Fruit fly (Drosophila melanogaster) whole organism, embryonic: ENCODE measurements around the gene Tim17a2.
A peak's percentile ranks its signal among the peaks of the same experiment; 100 is the strongest.

Source experiments
- BEAF-32 ChIP-seq: fragments of 200-800 bp; sonication (Bioruptor generic); optimal IDR thresholded peaks from 3 replicates; lab custom pipeline; 2017; ENCODE audit warnings: missing biosample characterization, missing genetic modification characterization, mild to moderate bottlenecking, moderate library complexity, missing genetic modification reagents
- CG12071 ChIP-seq: fragments of 200-800 bp; sonication (Bioruptor generic); optimal IDR thresholded peaks from 3 replicates; lab custom pipeline; 2018; ENCODE audit warnings: missing biosample characterization, mild to moderate bottlenecking, missing genetic modification characterization
- CG14050 ChIP-seq: fragments of 200-800 bp; sonication (Bioruptor generic); IDR thresholded peaks from 3 replicates; pipeline ENCODE4 v1.3.6; 2022; ENCODE audit warnings: missing biosample characterization, missing genetic modification characterization
- CG15479 ChIP-seq: fragments of 200-800 bp; sonication (Bioruptor generic); optimal IDR thresholded peaks from 3 replicates; lab custom pipeline; 2019; ENCODE audit warnings: missing biosample characterization, mild to moderate bottlenecking, missing genetic modification characterization, moderate library complexity
- CG15514 ChIP-seq: fragments of 200-800 bp; sonication (Bioruptor generic); optimal IDR thresholded peaks from 3 replicates; lab custom pipeline; 2017; ENCODE audit warnings: missing biosample characterization, missing genetic modification characterization, mild to moderate bottlenecking, moderate library complexity, missing genetic modification reagents
- CG15696 ChIP-seq: fragments of 200-800 bp; sonication (Bioruptor generic); optimal IDR thresholded peaks from 2 replicates; lab custom pipeline; 2019; ENCODE audit warnings: missing biosample characterization, mild to moderate bottlenecking, missing genetic modification characterization, moderate library complexity
- CG1647 ChIP-seq: fragments of 200-800 bp; sonication (Bioruptor generic); optimal IDR thresholded peaks from 3 replicates; lab custom pipeline; 2016; ENCODE audit warnings: missing biosample characterization, missing genetic modification characterization
- CG16813 ChIP-seq: fragments of 200-800 bp; sonication (Bioruptor generic); IDR thresholded peaks from 3 replicates; pipeline ENCODE4 v1.3.6; 2022; ENCODE audit warnings: missing biosample characterization, missing genetic modification characterization; ENCODE audit not compliant: partially characterized antibody
- CG2116 ChIP-seq: fragments of 200-800 bp; sonication (Bioruptor generic); optimal IDR thresholded peaks from 3 replicates; lab custom pipeline; 2018; ENCODE audit warnings: missing biosample characterization, mild to moderate bottlenecking, missing genetic modification characterization
- CG31224 ChIP-seq: fragments of 200-800 bp; sonication (Bioruptor generic); IDR thresholded peaks from 2 replicates; pipeline ENCODE4 v1.3.6; 2022; ENCODE audit warnings: missing biosample characterization, missing genetic modification characterization
- CG3407 ChIP-seq: fragments of 200-800 bp; sonication (Bioruptor generic); optimal IDR thresholded peaks from 2 replicates; lab custom pipeline; 2018; ENCODE audit warnings: missing biosample characterization, mild to moderate bottlenecking, missing genetic modification characterization
- CG3726 ChIP-seq: fragments of 200-800 bp; sonication (Bioruptor generic); IDR thresholded peaks from 3 replicates; pipeline ENCODE4, ENCODE4 v1.3.6; 2022; ENCODE audit warnings: missing biosample characterization, missing genetic modification characterization
- CG4328 ChIP-seq: fragments of 200-800 bp; sonication (Bioruptor generic); optimal IDR thresholded peaks from 3 replicates; lab custom pipeline; 2017; ENCODE audit warnings: missing biosample characterization, missing genetic modification reagents, missing genetic modification characterization
- CG5245 ChIP-seq: fragments of 200-800 bp; sonication (Bioruptor generic); optimal IDR thresholded peaks from 3 replicates; lab custom pipeline; 2016; ENCODE audit warnings: missing biosample characterization, missing genetic modification characterization
- CG5953 ChIP-seq: fragments of 200-800 bp; sonication (Bioruptor generic); IDR thresholded peaks from 2 replicates; pipeline ENCODE4 v1.3.6; 2022; ENCODE audit warnings: missing biosample characterization, missing genetic modification characterization
- CG6683 ChIP-seq: fragments of 200-800 bp; sonication (Bioruptor generic); optimal IDR thresholded peaks from 2 replicates; lab custom pipeline; 2017; ENCODE audit warnings: missing biosample characterization, mild to moderate bottlenecking, missing genetic modification characterization, missing genetic modification reagents
- CG6689 ChIP-seq: fragments of 200-800 bp; sonication (Bioruptor generic); IDR thresholded peaks from 2 replicates; pipeline ENCODE4 v1.3.6; 2022; ENCODE audit warnings: missing biosample characterization, missing genetic modification characterization
- CG8765 ChIP-seq: fragments of 200-800 bp; sonication (Bioruptor generic); IDR thresholded peaks from 2 replicates; pipeline ENCODE4 v1.3.6; 2022; ENCODE audit warnings: missing biosample characterization, missing genetic modification characterization
- CG9609 ChIP-seq: fragments of 200-800 bp; sonication (Bioruptor generic); optimal IDR thresholded peaks from 3 replicates; lab custom pipeline; 2016; ENCODE audit warnings: missing biosample characterization, missing genetic modification characterization
- CG9817 ChIP-seq: fragments of 200-800 bp; sonication (Bioruptor generic); optimal IDR thresholded peaks from 2 replicates; lab custom pipeline; 2018; ENCODE audit warnings: missing biosample characterization, mild to moderate bottlenecking, missing genetic modification characterization, moderate library complexity
- CoRest ChIP-seq: fragments of 200-800 bp; sonication (Bioruptor generic); optimal IDR thresholded peaks from 3 replicates; lab custom pipeline; 2018; ENCODE audit warnings: missing biosample characterization, mild to moderate bottlenecking, missing genetic modification characterization, moderate library complexity
- Doc2 ChIP-seq: fragments of 200-800 bp; sonication (Bioruptor generic); IDR thresholded peaks from 2 replicates; pipeline ENCODE4 v1.3.6; 2022; ENCODE audit warnings: missing biosample characterization, missing genetic modification characterization
- GATAe ChIP-seq: fragments of 200-800 bp; sonication (Bioruptor generic); conservative IDR thresholded peaks from 2 replicates; pipeline ENCODE4 v1.3.6; 2022; ENCODE audit warnings: missing biosample characterization, missing genetic modification characterization
- Gsc ChIP-seq: fragments of 200-800 bp; sonication (Bioruptor generic); IDR thresholded peaks from 2 replicates; pipeline ENCODE4 v1.3.6; 2022; ENCODE audit warnings: missing biosample characterization, missing genetic modification characterization
- Hr39 ChIP-seq: fragments of >200 bp; optimal IDR thresholded peaks from 2 replicates; lab custom pipeline; 2017
- Jarid2 ChIP-seq: fragments of 200-800 bp; sonication (Bioruptor generic); optimal IDR thresholded peaks from 3 replicates; lab custom pipeline; 2017; ENCODE audit warnings: mild to moderate bottlenecking, missing biosample characterization, missing genetic modification reagents, missing genetic modification characterization
- Kr ChIP-seq: fragments of 200-800 bp; sonication (Bioruptor generic); optimal IDR thresholded peaks from 2 replicates; lab custom pipeline; 2017; ENCODE audit warnings: missing biosample characterization, mild to moderate bottlenecking, missing genetic modification characterization
- MBD-R2 ChIP-seq: fragments of 200-800 bp; sonication (Bioruptor generic); IDR thresholded peaks from 2 replicates; pipeline ENCODE4 v1.3.6; 2022; ENCODE audit warnings: missing biosample characterization, missing genetic modification characterization
- Nf-YA ChIP-seq: fragments of 200-800 bp; sonication (Bioruptor generic); IDR thresholded peaks from 2 replicates; pipeline ENCODE4 v1.3.6; 2022; ENCODE audit warnings: missing biosample characterization, missing genetic modification characterization
- Rx ChIP-seq: fragments of 200-800 bp; sonication (Bioruptor generic); IDR thresholded peaks from 2 replicates; pipeline ENCODE4 v1.3.6; 2022; ENCODE audit warnings: missing biosample characterization, missing genetic modification characterization
- Side ChIP-seq: fragments of 200-800 bp; sonication (Bioruptor generic); optimal IDR thresholded peaks from 2 replicates; lab custom pipeline; 2016; ENCODE audit warnings: missing biosample characterization, missing genetic modification characterization
- Spps ChIP-seq: fragments of 200-800 bp; sonication (Bioruptor generic); optimal IDR thresholded peaks from 2 replicates; lab custom pipeline; 2018; ENCODE audit warnings: missing biosample characterization, mild to moderate bottlenecking, missing genetic modification characterization
- Xrp1 ChIP-seq: fragments of 200-800 bp; sonication (Bioruptor generic); IDR thresholded peaks from 2 replicates; pipeline ENCODE4 v1.3.6; 2022; ENCODE audit warnings: missing biosample characterization, missing genetic modification characterization
- abd-A ChIP-seq: fragments of 200-800 bp; sonication (Bioruptor generic); optimal IDR thresholded peaks from 3 replicates; lab custom pipeline; 2019; ENCODE audit warnings: missing biosample characterization, mild to moderate bottlenecking, missing genetic modification characterization, moderate library complexity
- ac ChIP-seq: fragments of 200-800 bp; sonication (Bioruptor generic); optimal IDR thresholded peaks from 3 replicates; lab custom pipeline; 2017; ENCODE audit warnings: missing biosample characterization, mild to moderate bottlenecking, missing genetic modification characterization
- chif ChIP-seq, 2 experiments: fragments of 200-800 bp; sonication (Bioruptor generic); optimal IDR thresholded peaks; 3 replicates each; lab custom pipeline; 2016; ENCODE audit warnings: missing biosample characterization in 2 of 2, missing genetic modification characterization in 2 of 2
- dm ChIP-seq: fragments of 200-800 bp; sonication (Bioruptor generic); optimal IDR thresholded peaks from 3 replicates; lab custom pipeline; 2016; ENCODE audit warnings: missing biosample characterization, missing genetic modification characterization
- ewg ChIP-seq: fragments of 200-800 bp; sonication (Bioruptor generic); optimal IDR thresholded peaks from 3 replicates; lab custom pipeline; 2017; ENCODE audit warnings: mild to moderate bottlenecking, missing biosample characterization, missing genetic modification reagents, missing genetic modification characterization
- exex ChIP-seq: fragments of 200-800 bp; sonication (Bioruptor generic); optimal IDR thresholded peaks from 4 replicates; lab custom pipeline; 2018; ENCODE audit warnings: missing biosample characterization, mild to moderate bottlenecking, missing genetic modification characterization, moderate library complexity
- fd3F ChIP-seq: fragments of 200-800 bp; sonication (Bioruptor generic); optimal IDR thresholded peaks from 2 replicates; lab custom pipeline; 2018; ENCODE audit warnings: missing biosample characterization, mild to moderate bottlenecking, missing genetic modification characterization, moderate library complexity
- fru ChIP-seq: fragments of >200 bp; optimal IDR thresholded peaks from 2 replicates; lab custom pipeline; 2017
- fu2 ChIP-seq: fragments of 200-800 bp; sonication (Bioruptor generic); optimal IDR thresholded peaks from 2 replicates; lab custom pipeline; 2016; ENCODE audit warnings: missing biosample characterization, missing genetic modification characterization
- lmd ChIP-seq: fragments of 200-800 bp; sonication (Bioruptor generic); IDR thresholded peaks from 2 replicates; pipeline ENCODE4 v1.3.6; 2022; ENCODE audit warnings: missing biosample characterization, missing genetic modification characterization
- p53 ChIP-seq: fragments of 200-800 bp; sonication (Bioruptor generic); optimal IDR thresholded peaks from 2 replicates; lab custom pipeline; 2016; ENCODE audit warnings: missing biosample characterization, missing genetic modification characterization
- psq ChIP-seq: fragments of 200-800 bp; sonication (Bioruptor generic); optimal IDR thresholded peaks from 2 replicates; lab custom pipeline; 2017; ENCODE audit warnings: missing biosample characterization, missing genetic modification characterization
- sim ChIP-seq: fragments of 200-800 bp; sonication (Bioruptor generic); IDR thresholded peaks from 2 replicates; pipeline ENCODE4 v1.3.6; 2022; ENCODE audit warnings: missing biosample characterization, missing genetic modification characterization
- sna ChIP-seq: fragments of 200-800 bp; sonication (Bioruptor generic); IDR thresholded peaks from 2 replicates; pipeline ENCODE4 v1.3.6; 2022; ENCODE audit warnings: missing biosample characterization, missing genetic modification characterization; ENCODE audit not compliant: partially characterized antibody
- so ChIP-seq: fragments of 200-800 bp; sonication (Bioruptor generic); IDR thresholded peaks from 3 replicates; pipeline ENCODE4 v1.3.6; 2022; ENCODE audit warnings: missing biosample characterization, missing genetic modification characterization
- stwl ChIP-seq: fragments of 200-800 bp; sonication (Bioruptor generic); optimal IDR thresholded peaks from 3 replicates; lab custom pipeline; 2018; ENCODE audit warnings: missing biosample characterization, mild to moderate bottlenecking, missing genetic modification characterization, moderate library complexity
- unpg ChIP-seq: fragments of 200-800 bp; sonication (Bioruptor generic); optimal IDR thresholded peaks from 3 replicates; lab custom pipeline; 2018; ENCODE audit warnings: missing biosample characterization, mild to moderate bottlenecking, missing genetic modification characterization, moderate library complexity
- yki ChIP-seq: fragments of >200 bp; optimal IDR thresholded peaks from 3 replicates; lab custom pipeline; 2018

Tim17a2 gene

DNA sequence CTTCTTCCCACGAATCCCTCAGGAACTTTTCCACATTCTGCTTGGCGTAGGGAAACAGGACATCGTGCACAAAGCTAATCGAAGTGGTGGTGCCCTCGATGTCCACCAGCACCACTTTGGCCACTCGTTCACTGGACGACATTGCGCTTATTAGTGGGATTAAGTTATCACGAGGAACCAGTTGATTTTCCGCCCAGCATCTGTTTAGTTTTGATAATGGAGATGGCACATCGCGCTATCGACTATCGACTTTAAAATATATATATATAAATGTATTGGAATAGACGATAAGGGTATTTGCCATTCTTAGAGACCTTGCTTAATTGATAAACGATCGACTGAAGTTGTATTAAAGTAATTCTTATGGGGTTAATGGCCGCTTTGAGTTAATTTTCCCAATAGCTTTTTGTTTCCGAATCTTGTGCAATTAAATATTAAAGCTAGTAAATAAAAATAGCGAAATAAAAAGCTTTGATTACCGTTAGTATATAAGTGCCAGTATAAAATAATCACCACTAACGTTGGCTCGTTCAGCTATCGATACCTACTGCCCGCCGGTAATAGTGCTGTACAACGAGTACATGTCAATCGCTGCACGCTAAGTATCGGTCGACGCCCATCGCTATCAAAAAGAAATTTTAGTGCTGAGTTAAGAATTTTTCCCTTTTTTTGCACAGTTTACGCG is 5.9 kb downstream of the Tim17a2 start, which contains the start of the genes Enoph and Hph (continued):
- TF ChIP-seq CG6683 (GFP tag; lab: Kevin White, UChicago) (no peak), Kr (GFP tag; lab: Kevin White, UChicago) (no peak), fru (lab: Kevin White, UChicago) (no peak), CG4328 (peak; percentile 34), fd3F (peak; percentile 56), Hr39 (no peak), CG3407 (GFP tag; lab: Kevin White, UChicago) (peak; percentile 33), Nf-YA (no peak), Side (GFP tag; lab: Kevin White, UChicago) (peak; percentile 56), yki (lab: Kevin White, UChicago) (no peak), CG9817 (tag; lab: Kevin White, UChicago) (peak; percentile 70), CG15514 (peak; percentile 94), sim (no peak), dm (GFP tag; lab: Kevin White, UChicago) (peak; percentile 14), CG3726 (GFP tag; lab: Robert Waterston, UW) (no peak), CG2116 (GFP tag; lab: Kevin White, UChicago) (peak; percentile 69), CG16813 (GFP tag; lab: Robert Waterston, UW) (peak; percentile 84), Jarid2 (GFP tag; lab: Kevin White, UChicago) (peak; percentile 27), CG14050 (GFP tag; lab: Robert Waterston, UW) (no peak), Spps (tag; lab: Kevin White, UChicago) (peak; percentile 7), ewg (GFP tag; lab: Kevin White, UChicago) (peak; percentile 31), lmd (peak; percentile 67), CG5245 (GFP tag; lab: Kevin White, UChicago) (peak; percentile 38), p53 (GFP tag; lab: Kevin White, UChicago) (peak; percentile 5), fu2 (GFP tag; lab: Kevin White, UChicago) (peak; percentile 51), Xrp1 (GFP tag; lab: Robert Waterston, UW) (peak; percentile 46; the same call in 1 of the 2 replicates), CG15696 (tag; lab: Kevin White, UChicago) (peak; percentile 57), CG1647 (no peak), abd-A (tag; lab: Kevin White, UChicago) (peak; percentile 54), ac (GFP tag; lab: Kevin White, UChicago) (no peak), CG9609 (peak; percentile 59), unpg (GFP tag; lab: Kevin White, UChicago) (peak; percentile 46), stwl (tag; lab: Kevin White, UChicago) (peak; percentile 45), so (GFP tag; lab: Robert Waterston, UW) (no peak), sna (GFP tag; lab: Robert Waterston, UW) (peak; percentile 57; the same call in 1 of the 2 replicates), CG6689 (GFP tag; lab: Robert Waterston, UW) (peak; percentile 50; the same call in 1 of the 2 replicates), psq (no peak), BEAF-32 (peak; percentile 89), MBD-R2 (peak; percentile 28; the same call in 1 of the 2 replicates), Doc2 (GFP tag; lab: Robert Waterston, UW) (no peak), CG31224 (no peak; the same call in 1 of the 2 replicates), GATAe (GFP tag; lab: Robert Waterston, UW) (no peak), CoRest (tag; lab: Kevin White, UChicago) (peak; percentile 83), CG5953 (GFP tag; lab: Robert Waterston, UW) (no peak), exex (tag; lab: Kevin White, UChicago) (peak; percentile 11), Gsc (no peak), CG15479 (GFP tag; lab: Kevin White, UChicago) (no peak), CG12071 (GFP tag; lab: Kevin White, UChicago) (no peak), CG8765 (GFP tag; lab: Robert Waterston, UW) (peak; percentile 39; the same call in 1 of the 2 replicates), chif (GFP tag; optimal IDR thresholded peaks at IDR 0.05; lab: Kevin White, UChicago) (peak; percentile 17 to 43), Rx (GFP tag; lab: Robert Waterston, UW) (no peak)
